Worm (Caenorhabditis elegans) whole organism, L2 larva: ENCODE results near the gene srz-83.

Experiments used
- ama-1 ChIP-seq: fragments of 150-350 bp; optimal IDR thresholded peaks from 2 replicates; lab custom pipeline; 2018; ENCODE audit warnings: inconsistent platforms
- ceh-82 ChIP-seq: fragments of 150-350 bp; optimal IDR thresholded peaks from 2 replicates; lab custom pipeline; 2014; ENCODE audit warnings: missing biosample characterization, missing genetic modification characterization
- lin-39 ChIP-seq: fragments of 150-350 bp; optimal IDR thresholded peaks from 2 replicates; lab custom pipeline; 2014; ENCODE audit warnings: missing biosample characterization, missing genetic modification reagents, missing genetic modification characterization
- mdl-1 ChIP-seq, 2 experiments: fragments of 150-350 bp in 1 of 2; sonication (generic microtip) in 1 of 2; optimal IDR thresholded peaks; 2 replicates each; lab custom pipeline; 2017; ENCODE audit warnings: missing biosample characterization in 2 of 2, missing genetic modification characterization in 2 of 2
- nhr-10 ChIP-seq: sonication (generic microtip); optimal IDR thresholded peaks from 2 replicates; lab custom pipeline; 2017; ENCODE audit warnings: missing biosample characterization, missing genetic modification characterization
- nhr-12 ChIP-seq: fragments of 150-350 bp; optimal IDR thresholded peaks from 2 replicates; lab custom pipeline; 2014; ENCODE audit warnings: missing biosample characterization, missing genetic modification characterization
- nhr-23 ChIP-seq: fragments of 150-350 bp; optimal IDR thresholded peaks from 2 replicates; lab custom pipeline; 2014; ENCODE audit warnings: missing biosample characterization, missing genetic modification reagents, missing genetic modification characterization
- skn-1 ChIP-seq: sonication (generic microtip); optimal IDR thresholded peaks from 2 replicates; lab custom pipeline; 2017; ENCODE audit warnings: missing biosample characterization, missing genetic modification characterization
- sma-3 ChIP-seq: sonication (generic microtip); optimal IDR thresholded peaks from 2 replicates; lab custom pipeline; 2016; ENCODE audit warnings: missing genetic modification reagents, missing genetic modification characterization, missing compliant biosample characterization
- snpc-4 ChIP-seq: fragments of 150-350 bp; optimal IDR thresholded peaks from 2 replicates; lab custom pipeline; 2014; ENCODE audit warnings: missing biosample characterization, missing genetic modification characterization
- unc-62 ChIP-seq: fragments of 150-350 bp; optimal IDR thresholded peaks from 2 replicates; lab custom pipeline; 2014; ENCODE audit warnings: missing biosample characterization, missing genetic modification reagents, missing genetic modification characterization

DNA sequence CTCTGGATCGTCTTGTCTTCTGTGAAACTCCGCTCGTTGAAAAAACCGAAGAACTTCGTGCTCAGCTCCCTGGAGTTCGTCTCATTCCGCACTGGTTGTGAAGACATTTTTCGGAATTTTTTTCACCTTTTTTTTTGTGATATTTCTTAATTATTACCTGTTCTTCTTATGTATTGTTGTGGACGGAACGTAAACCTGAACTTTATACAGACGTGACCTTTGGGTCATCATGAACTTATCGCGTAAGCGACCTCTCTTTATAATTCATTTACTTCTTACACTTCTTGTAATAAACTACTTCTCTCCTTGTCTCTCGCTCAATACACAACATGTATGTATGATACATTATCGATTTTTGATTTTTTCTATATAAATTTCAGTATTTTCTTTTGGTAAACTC is 27.9 kb downstream of the srz-83 start, which contains the start of gene M57.1:
- no peak for TF ChIP-seq lin-39 (tag; lab: Kevin White, UChicago)
- no peak for TF ChIP-seq nhr-12 (tag; lab: Kevin White, UChicago)
- TF ChIP-seq unc-62, result no peak
- no peak for TF ChIP-seq sma-3 (GFP tag; lab: Kevin White, UChicago)
- TF ChIP-seq ceh-82 (tag; lab: Kevin White, UChicago), result no peak
- TF ChIP-seq snpc-4 (tag; lab: Kevin White, UChicago), result no peak
- TF ChIP-seq nhr-10 (tag; lab: Kevin White, UChicago), result no peak
- TF ChIP-seq ama-1 (lab: Kevin White, UChicago), result no peak
- no peak for TF ChIP-seq skn-1 (tag; lab: Kevin White, UChicago)
- no peak for TF ChIP-seq nhr-23
- TF ChIP-seq mdl-1 (tag; optimal IDR thresholded peaks at IDR 0.05; lab: Kevin White, UChicago), result no peak
